Worm (Caenorhabditis elegans): Measurements from ENCODE around the gene nhr-78.

DNA sequence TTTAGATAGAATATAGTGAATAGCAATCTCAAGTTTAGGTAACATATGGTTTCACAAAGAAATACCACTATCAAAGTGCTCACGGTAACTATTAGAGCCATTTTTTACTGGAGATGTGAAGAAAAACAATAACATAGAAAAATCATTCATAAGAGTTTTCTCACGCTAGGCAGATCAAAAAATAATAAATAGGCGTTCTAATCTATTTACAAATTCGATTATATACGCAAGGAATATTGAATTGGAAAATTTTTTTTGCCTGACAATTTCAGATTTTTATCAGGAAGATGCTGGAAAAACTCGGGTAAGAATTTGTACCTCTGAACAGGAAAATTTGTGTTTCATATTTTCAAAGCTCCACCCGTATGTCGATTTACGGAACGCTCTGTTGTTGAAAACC is 49.8 kb downstream of the nhr-78 start, which contains the start of gene srbc-70:
- TF ChIP-seq ceh-28 (tag; optimal IDR thresholded peaks at IDR 0.05) (no peak), fkh-10 (GFP tag; optimal IDR thresholded peaks at IDR 0.05) (no peak), ztf-11 (tag; optimal IDR thresholded peaks at IDR 0.05) (no peak), skn-1 (tag; optimal IDR thresholded peaks at IDR 0.05) (no peak)
